Worm (Caenorhabditis elegans): ENCODE measurements around the gene sru-13.
"Not testable (repeated sequence)": the region's sequence is repeated elsewhere in the genome, so short reads cannot be mapped to it uniquely, and the experiment has no call there.

sru-13 gene

ce11 chrIV:12531047-12531446, 8.6 kb upstream of the sru-13 start, which contains the start of gene F53B2.5:
Gene F53B2.5 (minus strand): TSS chrIV:12531147.
- TF ChIP-seq T26A5.8 (tag; optimal IDR thresholded peaks at IDR 0.05) (no peak), Y53G8AR.9 (GFP tag; conservative IDR thresholded peaks at IDR 0.05) (no peak), lag-1 (GFP tag; IDR thresholded peaks at IDR 0.05) (no peak), ztf-3 (GFP tag; optimal IDR thresholded peaks at IDR 0.05) (no peak), pha-4 (tag; optimal IDR thresholded peaks at IDR 0.05) (no peak), lsl-1 (GFP tag; optimal IDR thresholded peaks at IDR 0.05) (no peak)

ce11 chrIV:12527217-12527616, 4.8 kb upstream of the sru-13 start, which contains the start of gene F53B2.8:
Gene F53B2.8 (minus strand): TSS chrIV:12527396.
- no peak for TF ChIP-seq ceh-27 (GFP tag; optimal IDR thresholded peaks at IDR 0.05)
- TF ChIP-seq nfya-1 (tag; optimal IDR thresholded peaks at IDR 0.05; ENCODE audit: borderline replicate concordance, insufficient read depth): no peak
- peak; percentile 83 for TF ChIP-seq unc-62 (GFP tag; optimal IDR thresholded peaks at IDR 0.05)
- TF ChIP-seq lsl-1 (GFP tag; optimal IDR thresholded peaks at IDR 0.05): no peak
- peak; percentile 85 for TF ChIP-seq pha-4 (tag; optimal IDR thresholded peaks at IDR 0.05)
- TF ChIP-seq nhr-80 (tag; optimal IDR thresholded peaks at IDR 0.05): peak; percentile 91
- TF ChIP-seq Y56A3A.18 (GFP tag; IDR thresholded peaks at IDR 0.05): 0 out of 2 replicates have a peak, but pooled peaks have one; percentile 35
- peak; percentile 98 for TF ChIP-seq cebp-1 (GFP tag; IDR thresholded peaks at IDR 0.05)
- peak; percentile 99 for TF ChIP-seq cebp-1 (tag; optimal IDR thresholded peaks at IDR 0.05)
- peak; percentile 19 for TF ChIP-seq atf-7 (tag; optimal IDR thresholded peaks at IDR 0.05)
- TF ChIP-seq attf-5 (GFP tag; optimal IDR thresholded peaks at IDR 0.05): peak; percentile 84
- TF ChIP-seq madf-10 (tag; optimal IDR thresholded peaks at IDR 0.05): no peak

DNA sequence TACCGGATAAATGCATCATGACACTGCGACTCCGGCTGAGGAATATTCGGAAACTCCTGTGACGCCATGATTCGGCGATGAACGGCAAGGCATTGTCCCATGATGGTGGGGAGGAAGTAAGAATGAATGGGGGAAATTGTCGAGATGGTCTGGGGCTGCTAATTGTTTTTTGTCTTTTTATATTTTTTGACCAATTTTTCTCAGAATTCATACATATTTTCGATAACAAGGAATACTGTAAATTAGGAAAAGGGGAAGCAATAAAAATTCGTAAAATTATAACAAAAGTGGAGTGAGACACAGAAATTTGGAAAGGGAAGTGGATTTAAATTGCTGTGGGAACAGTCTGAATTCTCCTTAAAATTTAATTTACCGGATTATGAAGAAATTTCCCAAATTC, 3.0 kb upstream of the sru-13 start, which contains the start of gene eak-4:
Gene eak-4 (minus strand): TSS at position 101 of the 400 bp plus-strand sequence.
- TF ChIP-seq lsy-27 (tag; optimal IDR thresholded peaks at IDR 0.05; ENCODE audit: borderline replicate concordance, insufficient read depth): no peak
- TF ChIP-seq madf-10 (tag; optimal IDR thresholded peaks at IDR 0.05): no peak

DNA sequence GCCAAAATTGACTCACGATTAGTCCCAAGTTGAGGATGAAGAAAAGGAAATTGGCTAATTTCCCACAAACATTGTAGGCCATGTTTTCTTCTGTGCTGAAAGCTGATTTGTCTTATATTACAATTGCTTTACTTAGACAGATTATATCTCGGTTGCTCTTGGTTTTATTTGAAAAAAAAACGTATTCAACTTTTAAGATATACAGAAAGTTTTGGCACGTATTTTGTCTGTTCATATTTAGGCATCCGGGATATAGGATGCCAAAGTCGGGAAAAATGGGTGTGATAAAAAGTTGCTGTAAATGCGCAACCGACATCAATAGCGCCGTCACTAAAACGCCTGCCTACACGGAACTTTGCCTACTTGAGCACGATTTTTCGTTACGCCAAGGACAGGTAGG, 2.3 kb downstream of the sru-13 start, which contains the start of gene tsp-4:
Gene tsp-4 (minus strand): TSS at position 101 of the 400 bp plus-strand sequence.
- no peak for TF ChIP-seq lir-1 (GFP tag; conservative IDR thresholded peaks at IDR 0.05)
- TF ChIP-seq D2030.7 (GFP tag; IDR thresholded peaks at IDR 0.05): no peak
- no peak for TF ChIP-seq aptf-2 (GFP tag; conservative IDR thresholded peaks at IDR 0.05)
- no peak for TF ChIP-seq B0336.3 (GFP tag; IDR thresholded peaks at IDR 0.05)
- no peak for TF ChIP-seq die-1 (tag; optimal IDR thresholded peaks at IDR 0.05)
- no peak for TF ChIP-seq hmg-20 (GFP tag; IDR thresholded peaks at IDR 0.05)
- no peak for TF ChIP-seq unc-62 (GFP tag; optimal IDR thresholded peaks at IDR 0.05)
- no peak for TF ChIP-seq pha-4 (tag; optimal IDR thresholded peaks at IDR 0.05)

ce11 chrIV:12505397-12505796, 17.0 kb downstream of the sru-13 start, which contains the start of gene sru-17:
Gene sru-17 (plus strand): TSS chrIV:12505697.
- not testable (repeated sequence) for TF ChIP-seq sea-2 (GFP tag; IDR thresholded peaks at IDR 0.05); hsf-1 (GFP tag; IDR thresholded peaks at IDR 0.05); attf-3 (GFP tag; conservative IDR thresholded peaks at IDR 0.05)

ce11 chrIV:12501956-12502355, 20.5 kb downstream of the sru-13 start, which contains the start of gene sru-18:
Gene sru-18 (plus strand): TSS chrIV:12502256.
- TF ChIP-seq lag-1 (GFP tag; IDR thresholded peaks at IDR 0.05) (no peak), C06A6.2 (GFP tag; conservative IDR thresholded peaks at IDR 0.05) (no peak), F49E8.2 (tag; optimal IDR thresholded peaks at IDR 0.05; ENCODE audit: insufficient read depth) (no peak), lin-40 (tag; optimal IDR thresholded peaks at IDR 0.05) (no peak)

All from whole organism, young adult.